Worm (Caenorhabditis elegans) whole organism, L4 larva: ENCODE results near the gene Y17G7B.8.

Source experiments
- F37D6.2 ChIP-seq: sonication (generic microtip); optimal IDR thresholded peaks from 2 replicates; lab custom pipeline; 2016; ENCODE audit warnings: mild to moderate bottlenecking, missing genetic modification characterization, missing compliant biosample characterization
- F44E2.7 ChIP-seq: fragments of 200-800 bp; sonication (Bioruptor generic); IDR thresholded peaks from 2 replicates; pipeline ENCODE4 v2.1.2; 2022; ENCODE audit warnings: missing genetic modification characterization, missing compliant biosample characterization
- R02D3.7 ChIP-seq: fragments of 150-350 bp; sonication (generic microtip); optimal IDR thresholded peaks from 3 replicates; lab custom pipeline; 2014; ENCODE audit warnings: missing biosample characterization, missing genetic modification characterization
- T20F7.1 ChIP-seq: fragments of 200-800 bp; sonication (Bioruptor generic); optimal IDR thresholded peaks from 2 replicates; lab custom pipeline; 2018; ENCODE audit warnings: mild to moderate bottlenecking, missing genetic modification characterization, missing compliant biosample characterization
- Y105C5A.15 ChIP-seq: fragments of 200-800 bp; sonication (Bioruptor generic); IDR thresholded peaks from 2 replicates; pipeline ENCODE4 v1.3.6; 2022; ENCODE audit warnings: missing genetic modification characterization, missing compliant biosample characterization
- Y48G9A.11 ChIP-seq: fragments of 200-800 bp; sonication (Bioruptor generic); IDR thresholded peaks from 2 replicates; pipeline ENCODE4 v1.3.6; 2022; ENCODE audit warnings: missing genetic modification reagents, missing genetic modification characterization, missing compliant biosample characterization
- aha-1 ChIP-seq: fragments of 150-350 bp; peaks from one replicate; lab custom pipeline; 2014; ENCODE audit warnings: missing biosample characterization, missing genetic modification characterization
- ama-1 ChIP-seq: fragments of 150-350 bp; optimal IDR thresholded peaks from 2 replicates; lab custom pipeline; 2014; ENCODE audit warnings: inconsistent platforms, mixed read lengths
- attf-4 ChIP-seq: sonication (generic microtip); optimal IDR thresholded peaks from 3 replicates; lab custom pipeline; 2017; ENCODE audit warnings: missing biosample characterization, missing genetic modification characterization
- ceh-28 ChIP-seq: fragments of 150-350 bp; optimal IDR thresholded peaks from 2 replicates; lab custom pipeline; 2014; ENCODE audit warnings: missing biosample characterization, missing genetic modification reagents, missing genetic modification characterization
- ceh-32 ChIP-seq: sonication (generic microtip); optimal IDR thresholded peaks from 2 replicates; lab custom pipeline; 2016; ENCODE audit warnings: mild to moderate bottlenecking, missing genetic modification characterization, missing compliant biosample characterization; ENCODE audit not compliant: poor library complexity
- ces-1 ChIP-seq: fragments of 150-350 bp; sonication (generic microtip); optimal IDR thresholded peaks from 4 replicates; lab custom pipeline; 2014; ENCODE audit warnings: missing biosample characterization, missing genetic modification reagents, missing genetic modification characterization
- cey-2 ChIP-seq: sonication (generic microtip); optimal IDR thresholded peaks from 3 replicates; lab custom pipeline; 2017; ENCODE audit warnings: missing genetic modification characterization, mild to moderate bottlenecking, missing compliant biosample characterization, antibody characterized with exemption, borderline replicate concordance; ENCODE audit not compliant: insufficient read depth
- daf-19 ChIP-seq: fragments of 200-800 bp; sonication (Bioruptor generic); conservative IDR thresholded peaks from 2 replicates; pipeline ENCODE4 v1.3.6; 2022; ENCODE audit warnings: missing genetic modification characterization, missing compliant biosample characterization
- dmd-9 ChIP-seq: fragments of 200-800 bp; sonication (Bioruptor generic); IDR thresholded peaks from 2 replicates; pipeline ENCODE4 v1.3.6; 2022; ENCODE audit warnings: missing genetic modification reagents, missing genetic modification characterization, missing compliant biosample characterization
- dpl-1 ChIP-seq: fragments of 150-350 bp; optimal IDR thresholded peaks from 2 replicates; lab custom pipeline; 2014; ENCODE audit warnings: missing biosample characterization, missing genetic modification reagents, missing genetic modification characterization
- duxl-1 ChIP-seq: sonication (generic microtip); optimal IDR thresholded peaks from 2 replicates; lab custom pipeline; 2016; ENCODE audit warnings: mild to moderate bottlenecking, missing genetic modification characterization, moderate library complexity, missing compliant biosample characterization; ENCODE audit not compliant: poor library complexity
- fkh-10 ChIP-seq: fragments of 150-350 bp; optimal IDR thresholded peaks from 2 replicates; lab custom pipeline; 2014; ENCODE audit warnings: missing biosample characterization, missing genetic modification reagents, missing genetic modification characterization
- gei-8 ChIP-seq: fragments of 200-800 bp; sonication (Bioruptor generic); optimal IDR thresholded peaks from 2 replicates; lab custom pipeline; 2018; ENCODE audit warnings: mild to moderate bottlenecking, missing genetic modification characterization, missing compliant biosample characterization
- hlh-30 ChIP-seq: sonication (generic microtip); optimal IDR thresholded peaks from 2 replicates; lab custom pipeline; 2017; ENCODE audit warnings: antibody characterized with exemption, mild to moderate bottlenecking, missing genetic modification characterization, missing compliant biosample characterization; ENCODE audit not compliant: insufficient read depth
- hmg-1.1 ChIP-seq: fragments of 200-800 bp; sonication (Bioruptor generic); IDR thresholded peaks from 2 replicates; pipeline ENCODE4 v1.3.6; 2022; ENCODE audit warnings: missing genetic modification reagents, missing genetic modification characterization, missing compliant biosample characterization
- lim-7 ChIP-seq: fragments of 200-800 bp; sonication (Bioruptor generic); IDR thresholded peaks from 2 replicates; pipeline ENCODE4 v1.3.6; 2022; ENCODE audit warnings: missing genetic modification characterization, missing compliant biosample characterization
- lin-1 ChIP-seq: fragments of 200-800 bp; sonication (Bioruptor generic); IDR thresholded peaks from 2 replicates; pipeline ENCODE4 v1.3.6; 2022; ENCODE audit warnings: missing genetic modification reagents, missing genetic modification characterization, missing compliant biosample characterization
- lin-38 ChIP-seq: fragments of 200-800 bp; sonication (Bioruptor generic); IDR thresholded peaks from 2 replicates; pipeline ENCODE4 v1.3.6; 2022; ENCODE audit warnings: missing genetic modification reagents, missing genetic modification characterization, missing compliant biosample characterization
- lin-39 ChIP-seq: fragments of 150-350 bp; optimal IDR thresholded peaks from 2 replicates; lab custom pipeline; 2014; ENCODE audit warnings: missing biosample characterization, missing genetic modification reagents, missing genetic modification characterization
- lir-3 ChIP-seq: sonication (generic microtip); optimal IDR thresholded peaks from 2 replicates; lab custom pipeline; 2016; ENCODE audit warnings: mild to moderate bottlenecking, missing genetic modification characterization, missing compliant biosample characterization
- lsy-2 ChIP-seq, 2 experiments: fragments of 150-350 bp in 1 of 2; sonication (generic microtip) in 1 of 2; optimal IDR thresholded peaks; 2 replicates each; lab custom pipeline; 2014 to 2017; ENCODE audit warnings: missing biosample characterization in 2 of 2, missing genetic modification characterization in 2 of 2
- madf-5 ChIP-seq, 2 experiments: fragments of 200-800 bp; sonication (Bioruptor generic); IDR thresholded peaks; 2 replicates each; pipeline ENCODE4 v1.3.6; 2022; ENCODE audit warnings: missing compliant biosample characterization in 2 of 2, missing genetic modification characterization in 2 of 2
- mes-2 ChIP-seq: sonication (generic microtip); optimal IDR thresholded peaks from 2 replicates; lab custom pipeline; 2016; ENCODE audit warnings: missing genotype, mild to moderate bottlenecking, missing genetic modification characterization, missing compliant biosample characterization; ENCODE audit not compliant: poor library complexity, severe bottlenecking
- mxl-2 ChIP-seq: fragments of 200-800 bp; sonication (Bioruptor generic); conservative IDR thresholded peaks from 2 replicates; pipeline ENCODE4 v1.3.6; 2022; ENCODE audit warnings: missing genetic modification reagents, missing genetic modification characterization, missing compliant biosample characterization
- nhr-10 ChIP-seq: fragments of 150-350 bp; optimal IDR thresholded peaks from 2 replicates; lab custom pipeline; 2014; ENCODE audit warnings: missing biosample characterization, missing genetic modification characterization
- nhr-102 ChIP-seq: sonication (generic microtip); optimal IDR thresholded peaks from 2 replicates; lab custom pipeline; 2016; ENCODE audit warnings: mild to moderate bottlenecking, missing genetic modification characterization, moderate library complexity, missing compliant biosample characterization
- nhr-25 ChIP-seq: sonication (generic microtip); optimal IDR thresholded peaks from 2 replicates; lab custom pipeline; 2017; ENCODE audit warnings: missing genetic modification characterization, mild to moderate bottlenecking, missing compliant biosample characterization, antibody characterized with exemption, moderate library complexity, borderline replicate concordance; ENCODE audit not compliant: insufficient read depth
- nhr-28 ChIP-seq: fragments of 150-350 bp; optimal IDR thresholded peaks from 2 replicates; lab custom pipeline; 2014; ENCODE audit warnings: missing biosample characterization, missing genetic modification characterization
- nhr-41 ChIP-seq: fragments of 200-800 bp; sonication (Bioruptor generic); IDR thresholded peaks from 2 replicates; pipeline ENCODE4 v1.3.6; 2022; ENCODE audit warnings: missing genetic modification reagents, missing genetic modification characterization, missing compliant biosample characterization
- nhr-42 ChIP-seq: fragments of 200-800 bp; sonication (Bioruptor generic); IDR thresholded peaks from 2 replicates; pipeline ENCODE4 v1.3.6; 2022; ENCODE audit warnings: missing genetic modification characterization, missing compliant biosample characterization
- pqm-1 ChIP-seq: sonication (generic microtip); optimal IDR thresholded peaks from 2 replicates; lab custom pipeline; 2017; ENCODE audit warnings: missing biosample characterization, missing genetic modification characterization
- rbr-2 ChIP-seq: sonication (generic microtip); optimal IDR thresholded peaks from 2 replicates; lab custom pipeline; 2016; ENCODE audit warnings: missing genotype, missing genetic modification characterization, missing compliant biosample characterization
- skn-1 ChIP-seq: fragments of 150-350 bp; optimal IDR thresholded peaks from 2 replicates; lab custom pipeline; 2014; ENCODE audit warnings: missing biosample characterization, missing genetic modification characterization
- spr-3 ChIP-seq: fragments of 200-800 bp; sonication (Bioruptor generic); optimal IDR thresholded peaks from 2 replicates; lab custom pipeline; 2018; ENCODE audit warnings: mild to moderate bottlenecking, missing genetic modification characterization, missing compliant biosample characterization
- tag-97 ChIP-seq: fragments of 200-800 bp; sonication (Bioruptor generic); IDR thresholded peaks from 2 replicates; pipeline ENCODE4 v1.3.6; 2022; ENCODE audit warnings: missing genetic modification characterization, missing compliant biosample characterization
- unc-130 ChIP-seq: sonication (generic microtip); optimal IDR thresholded peaks from 2 replicates; lab custom pipeline; 2016; ENCODE audit warnings: missing genetic modification reagents, missing genetic modification characterization, missing compliant biosample characterization
- vab-7 ChIP-seq: fragments of 200-800 bp; sonication (Bioruptor generic); IDR thresholded peaks from 2 replicates; pipeline ENCODE4 v1.3.6; 2022; ENCODE audit warnings: missing genetic modification reagents, missing genetic modification characterization, missing compliant biosample characterization
- zip-11 ChIP-seq: fragments of 200-800 bp; sonication (Bioruptor generic); IDR thresholded peaks from 2 replicates; pipeline ENCODE4 v1.3.6; 2022; ENCODE audit warnings: missing genetic modification characterization, missing compliant biosample characterization
- ztf-11 ChIP-seq: fragments of 150-350 bp; optimal IDR thresholded peaks from 2 replicates; lab custom pipeline; 2014; ENCODE audit warnings: missing biosample characterization, missing genetic modification characterization
- ztf-7 ChIP-seq: fragments of 150-350 bp; optimal IDR thresholded peaks from 2 replicates; lab custom pipeline; 2014; ENCODE audit warnings: missing biosample characterization, missing genetic modification characterization

Gene Y17G7B.8

ce11 chrII:12042108-12042960, 14.8 kb upstream of the Y17G7B.8 start, which contains the start of gene ippk-1 (continued):
- TF ChIP-seq hmg-1.1 (GFP tag; lab: Robert Waterston, UW) = peak; percentile 64
- peak; percentile 38 for TF ChIP-seq rbr-2 (tag; lab: Kevin White, UChicago)
- TF ChIP-seq vab-7 = peak; percentile 55; the same call in 1 of the 2 replicates
- peak; percentile 96 for TF ChIP-seq aha-1 (tag; lab: Kevin White, UChicago)
- TF ChIP-seq F37D6.2 (tag; lab: Kevin White, UChicago) = peak; percentile 16
- peak in 1 of 2 experiments; percentile 65 for TF ChIP-seq lsy-2 (tag; optimal IDR thresholded peaks at IDR 0.05; lab: Kevin White, UChicago)
- TF ChIP-seq cey-2 (tag; lab: Kevin White, UChicago) = no peak
- TF ChIP-seq T20F7.1 = peak; percentile 51
- TF ChIP-seq nhr-102 = no peak
- no peak for TF ChIP-seq ztf-11 (tag; lab: Kevin White, UChicago)
- TF ChIP-seq Y105C5A.15 = no peak
- no peak for TF ChIP-seq daf-19 (GFP tag; lab: Robert Waterston, UW)
- peak; percentile 88 for TF ChIP-seq lin-38 (GFP tag; lab: Robert Waterston, UW)
- no peak for TF ChIP-seq nhr-25
- TF ChIP-seq lin-1 (GFP tag; lab: Robert Waterston, UW) = peak; percentile 79
- no peak for TF ChIP-seq ceh-28 (tag; lab: Kevin White, UChicago)
- no peak for TF ChIP-seq lim-7 (GFP tag; lab: Robert Waterston, UW)
- no peak for TF ChIP-seq ztf-7
- TF ChIP-seq dmd-9 = 0 out of 2 replicates have a peak, but pooled peaks have one; percentile 16
- TF ChIP-seq pqm-1 (tag; lab: Kevin White, UChicago) = peak; percentile 12
- TF ChIP-seq hlh-30 (tag; lab: Kevin White, UChicago) = peak; percentile 83
- no peak for TF ChIP-seq nhr-42 (GFP tag; lab: Robert Waterston, UW)
- no peak for TF ChIP-seq R02D3.7 (tag; lab: Kevin White, UChicago)
- TF ChIP-seq Y48G9A.11 (GFP tag; lab: Robert Waterston, UW) = no peak
- no peak for TF ChIP-seq spr-3 (GFP tag; lab: Kevin White, UChicago)
- peak; percentile 71 for TF ChIP-seq nhr-28 (tag; lab: Kevin White, UChicago)
- no peak for TF ChIP-seq nhr-41 (GFP tag; lab: Robert Waterston, UW)

- TF ChIP-seq aha-1 (tag; lab: Kevin White, UChicago) (peak; percentile 95), Y105C5A.15 (no peak), ama-1 (no peak), gei-8 (GFP tag; lab: Kevin White, UChicago) (no peak), attf-4 (tag; lab: Kevin White, UChicago) (no peak), nhr-10 (no peak), hlh-30 (tag; lab: Kevin White, UChicago) (peak; percentile 55), F44E2.7 (GFP tag; lab: Robert Waterston, UW) (no peak)
These were observed 13.6 kb upstream of the Y17G7B.8 start for ce11 chrII:12041116-12041515.

ce11 chrII:12040167-12040566, 12.6 kb upstream of the Y17G7B.8 start:
- TF ChIP-seq pqm-1 (tag; lab: Kevin White, UChicago) (peak; percentile 82), nhr-25 (peak; percentile 22), tag-97 (GFP tag; lab: Robert Waterston, UW) (no peak), madf-5 (GFP tag; IDR thresholded peaks at IDR 0.05; lab: Robert Waterston, UW) (no peak), lir-3 (tag; lab: Kevin White, UChicago) (no peak), lin-39 (tag; lab: Kevin White, UChicago) (no peak), ceh-32 (tag; lab: Kevin White, UChicago) (no peak), mes-2 (tag; lab: Kevin White, UChicago) (peak; percentile 9), skn-1 (tag; lab: Kevin White, UChicago) (no peak), F37D6.2 (tag; lab: Kevin White, UChicago) (no peak), Y105C5A.15 (no peak), fkh-10 (GFP tag; lab: Kevin White, UChicago) (no peak), ces-1 (no peak), dpl-1 (GFP tag; lab: Kevin White, UChicago) (peak; percentile 22), duxl-1 (tag; lab: Kevin White, UChicago) (no peak), mxl-2 (GFP tag; lab: Robert Waterston, UW) (no peak), zip-11 (no peak), rbr-2 (tag; lab: Kevin White, UChicago) (no peak), unc-130 (GFP tag; lab: Kevin White, UChicago) (no peak)
